Fruit fly (Drosophila melanogaster): Measurements from ENCODE around the gene Dyro.
A peak's percentile ranks its signal among the peaks of the same experiment; 100 is the strongest.

Dyro gene

DNA sequence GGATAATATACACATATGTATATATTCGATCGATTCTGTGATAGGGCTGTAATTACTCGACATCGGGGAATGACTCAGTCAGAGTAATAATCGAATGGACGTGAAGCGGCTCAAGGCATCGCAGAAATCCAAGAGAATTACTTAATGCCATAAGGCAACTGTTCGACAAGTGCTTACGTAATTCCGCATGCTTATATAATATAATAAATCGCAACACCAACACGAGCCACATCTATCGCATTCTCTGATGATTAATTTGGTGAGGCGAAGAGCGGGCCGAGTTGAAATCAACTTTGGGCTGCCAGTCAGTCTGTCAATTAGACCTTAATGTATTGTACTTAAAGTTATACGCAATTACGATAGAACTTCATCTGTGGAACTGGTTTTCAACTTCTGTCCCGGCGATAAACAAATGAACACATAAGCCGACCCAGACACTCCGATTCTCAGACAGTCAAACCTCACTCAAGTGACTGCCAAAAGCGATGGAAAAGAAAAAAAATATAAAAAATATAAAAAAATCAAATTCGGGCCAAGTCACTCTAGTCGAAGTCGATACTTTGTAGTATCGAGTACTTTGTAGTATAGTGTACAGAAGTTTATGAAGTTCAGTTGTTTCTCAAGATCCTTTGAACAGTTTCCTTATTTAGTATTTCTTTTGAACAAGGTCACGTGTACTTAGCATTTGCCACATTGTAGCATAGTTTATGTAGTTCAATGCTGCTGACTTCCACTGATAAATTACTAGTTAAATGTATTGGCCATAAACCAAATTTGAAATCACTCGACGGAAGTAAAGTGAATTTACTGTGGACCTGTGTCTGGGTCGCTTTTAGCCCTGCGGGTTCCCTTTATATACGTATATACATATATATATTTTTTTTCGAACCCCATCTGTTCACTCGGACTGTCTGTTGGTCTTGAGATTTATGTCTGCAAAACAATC, 26.7 kb upstream of the Dyro start (continued):
- peak; percentile 48 for TF ChIP-seq CG12659 (GFP tag; optimal IDR thresholded peaks at IDR 0.05)
- peak in 1 of 2 experiments; percentile 87 for TF ChIP-seq Pdp1 (GFP tag; optimal IDR thresholded peaks at IDR 0.05)
- TF ChIP-seq gem (tag; optimal IDR thresholded peaks at IDR 0.05): peak; percentile 36
- no peak for TF ChIP-seq CG6765 (GFP tag; optimal IDR thresholded peaks at IDR 0.05)
- no peak for TF ChIP-seq E2f2 (GFP tag; IDR thresholded peaks at IDR 0.05)
- peak; percentile 32 for TF ChIP-seq HHEX (GFP tag; optimal IDR thresholded peaks at IDR 0.05)
- TF ChIP-seq CG13894 (tag; optimal IDR thresholded peaks at IDR 0.05): peak; percentile 73
- no peak for TF ChIP-seq bbx (GFP tag; IDR thresholded peaks at IDR 0.05; ENCODE audit: partially characterized antibody)
- TF ChIP-seq CG7839 (tag; optimal IDR thresholded peaks at IDR 0.05): peak; percentile 10
- TF ChIP-seq sisA (GFP tag; IDR thresholded peaks at IDR 0.05): no peak

dm6 chr3L:11321619-11322018, 25.9 kb upstream of the Dyro start, which contains the start of gene CG6168:
TSS of gene CG6168 (minus strand) at chr3L:11321719.
- TF ChIP-seq CG11247 (GFP tag; IDR thresholded peaks at IDR 0.05): no peak
- no peak for TF ChIP-seq ssp (GFP tag; IDR thresholded peaks at IDR 0.05)
- TF ChIP-seq CG18619 (GFP tag; optimal IDR thresholded peaks at IDR 0.05): no peak
- no peak for TF ChIP-seq Six4 (GFP tag; optimal IDR thresholded peaks at IDR 0.05)
- TF ChIP-seq CG2678 (tag; optimal IDR thresholded peaks at IDR 0.05): no peak
- TF ChIP-seq CG9437 (GFP tag; optimal IDR thresholded peaks at IDR 0.05): no peak
- TF ChIP-seq pan (optimal IDR thresholded peaks at IDR 0.05): no peak
- no peak for TF ChIP-seq pan (GFP tag; optimal IDR thresholded peaks at IDR 0.05 in 1 of 2, IDR thresholded peaks at IDR 0.05 in 1 of 2)
- TF ChIP-seq CG31365 (tag; optimal IDR thresholded peaks at IDR 0.05): no peak
- no peak for TF ChIP-seq bcd (GFP tag; optimal IDR thresholded peaks at IDR 0.05)
- TF ChIP-seq CG12942 (GFP tag; optimal IDR thresholded peaks at IDR 0.05): no peak
- no peak for TF ChIP-seq HLH3B (GFP tag; IDR thresholded peaks at IDR 0.05)
- TF ChIP-seq her (GFP tag; optimal IDR thresholded peaks at IDR 0.05): no peak
- no peak for TF ChIP-seq Doc2 (GFP tag; IDR thresholded peaks at IDR 0.05)
- TF ChIP-seq Lpt (GFP tag; optimal IDR thresholded peaks at IDR 0.05): no peak
- TF ChIP-seq zf30C (GFP tag; optimal IDR thresholded peaks at IDR 0.05): no peak
- no peak for TF ChIP-seq CG1647 (GFP tag; optimal IDR thresholded peaks at IDR 0.05)

- TF ChIP-seq CG13894 (tag; optimal IDR thresholded peaks at IDR 0.05): peak; percentile 39
- TF ChIP-seq CG8290 (GFP tag; optimal IDR thresholded peaks at IDR 0.05): no peak
- TF ChIP-seq CG8290 (tag; optimal IDR thresholded peaks at IDR 0.05): peak in 1 of 2 experiments; percentile 28
- peak; percentile 74 for TF ChIP-seq Med (GFP tag)
- no peak for TF ChIP-seq unpg (GFP tag; optimal IDR thresholded peaks at IDR 0.05)
- TF ChIP-seq CG14667 (GFP tag; IDR thresholded peaks at IDR 0.05): no peak
- TF ChIP-seq sob (GFP tag; IDR thresholded peaks at IDR 0.05): peak; percentile 40
- no peak for TF ChIP-seq fd3F (GFP tag; optimal IDR thresholded peaks at IDR 0.05)
These were observed 24.4 kb upstream of the Dyro start for dm6 chr3L:11320124-11320523.

DNA sequence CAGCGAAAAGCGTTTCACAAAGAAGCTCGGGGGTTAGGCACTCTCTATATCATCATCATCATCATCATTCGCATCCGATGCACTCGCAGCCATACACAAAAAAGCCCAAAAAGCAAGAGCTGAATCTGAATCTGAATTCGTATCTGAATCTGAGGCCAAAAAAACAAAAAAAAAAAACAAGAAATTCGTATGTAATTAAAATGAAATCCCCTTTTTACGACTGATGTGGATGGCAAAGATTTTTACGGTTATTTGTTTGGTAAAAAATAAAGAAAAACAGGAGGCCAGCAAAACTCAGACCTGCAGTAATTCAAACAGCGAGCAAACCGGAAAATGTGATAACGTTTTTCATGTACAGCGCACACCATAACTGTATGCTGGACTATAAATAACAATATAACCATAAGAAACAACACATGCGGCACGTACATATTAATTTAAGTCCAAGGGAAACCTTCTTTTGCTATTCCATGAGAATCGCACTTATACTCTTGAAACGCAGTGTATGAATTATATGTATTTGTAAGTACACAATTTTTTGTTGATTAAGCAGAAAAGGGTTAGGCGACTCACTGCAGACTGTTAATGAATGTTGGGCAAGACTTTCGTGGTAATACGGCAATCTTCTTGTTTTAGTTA, 22.9 kb upstream of the Dyro start:
- TF ChIP-seq ci (GFP tag; IDR thresholded peaks at IDR 0.05) (peak; percentile 96), rib (GFP tag; IDR thresholded peaks at IDR 0.05) (peak; percentile 89), dm (GFP tag; optimal IDR thresholded peaks at IDR 0.05) (peak; percentile 64), slp2 (GFP tag; optimal IDR thresholded peaks at IDR 0.05) (peak; percentile 79), CG13894 (tag; optimal IDR thresholded peaks at IDR 0.05) (peak; percentile 61), pum (GFP tag; optimal IDR thresholded peaks at IDR 0.05) (peak; percentile 80), wor (GFP tag; IDR thresholded peaks at IDR 0.05) (peak; percentile 71), Oli (tag; optimal IDR thresholded peaks at IDR 0.05) (peak; percentile 91), CG4404 (GFP tag; IDR thresholded peaks at IDR 0.05) (peak; percentile 81), CG18011 (GFP tag; optimal IDR thresholded peaks at IDR 0.05) (peak; percentile 53), CG4360 (GFP tag; IDR thresholded peaks at IDR 0.05) (peak; percentile 70), wdn (GFP tag; IDR thresholded peaks at IDR 0.05) (peak; percentile 71), Dbx (GFP tag; IDR thresholded peaks at IDR 0.05) (peak; percentile 85), gem (tag; optimal IDR thresholded peaks at IDR 0.05) (peak; percentile 90)

Data from whole organism, embryonic.